Worm (Caenorhabditis elegans) whole organism, young adult: ENCODE data around the gene let-711.

Experiments
- B0019.2 ChIP-seq: fragments of 200-800 bp; sonication (Bioruptor generic); conservative IDR thresholded peaks from 2 replicates; pipeline ENCODE4 v1.3.6; 2022; ENCODE audit warnings: missing genetic modification reagents, missing genetic modification characterization, missing compliant biosample characterization
- B0261.1 ChIP-seq: sonication (generic microtip); optimal IDR thresholded peaks from 2 replicates; lab custom pipeline; 2016; ENCODE audit warnings: mild to moderate bottlenecking, missing genetic modification characterization, moderate library complexity, missing compliant biosample characterization
- C06A6.2 ChIP-seq: fragments of 200-800 bp; sonication (Bioruptor generic); conservative IDR thresholded peaks from 2 replicates; pipeline ENCODE4 v1.3.6; 2022; ENCODE audit warnings: missing genetic modification characterization, missing compliant biosample characterization
- F10E7.11 ChIP-seq: sonication (generic microtip); optimal IDR thresholded peaks from 2 replicates; lab custom pipeline; 2017; ENCODE audit warnings: mild to moderate bottlenecking, missing genetic modification characterization, moderate library complexity, missing compliant biosample characterization
- F49E8.2 ChIP-seq: sonication (generic microtip); optimal IDR thresholded peaks from 3 replicates; lab custom pipeline; 2017; ENCODE audit warnings: missing genetic modification characterization, mild to moderate bottlenecking, missing compliant biosample characterization, antibody characterized with exemption, moderate library complexity; ENCODE audit not compliant: insufficient read depth
- T26A5.8 ChIP-seq: sonication (generic microtip); optimal IDR thresholded peaks from 2 replicates; lab custom pipeline; 2016; ENCODE audit warnings: missing genetic modification characterization, missing compliant biosample characterization
- Y53F4B.3 ChIP-seq: fragments of 200-800 bp; sonication (Bioruptor generic); IDR thresholded peaks from 2 replicates; pipeline ENCODE4 v1.3.6; 2022; ENCODE audit warnings: missing genetic modification reagents, missing genetic modification characterization, missing compliant biosample characterization
- Y56A3A.18 ChIP-seq: fragments of 200-800 bp; sonication (Bioruptor generic); IDR thresholded peaks from 2 replicates; pipeline ENCODE4 v1.3.6; 2022; ENCODE audit warnings: missing genetic modification reagents, missing genetic modification characterization, missing compliant biosample characterization
- Y79H2A.3 ChIP-seq: fragments of 200-800 bp; sonication (Bioruptor generic); conservative IDR thresholded peaks from 2 replicates; pipeline ENCODE4 v1.3.6; 2022; ENCODE audit warnings: missing genetic modification reagents, missing genetic modification characterization, missing compliant biosample characterization
- ama-1 ChIP-seq, 3 experiments: fragments of 150-350 bp in 1 of 3; sonication (generic microtip) in 2 of 3; optimal IDR thresholded peaks; 2 replicates each; lab custom pipeline; 2014 to 2018; ENCODE audit warnings: missing biosample characterization in 2 of 3, missing genetic modification characterization in 2 of 3, missing genetic modification reagents in 2 of 3
- aptf-2 ChIP-seq: fragments of 200-800 bp; sonication (Bioruptor generic); conservative IDR thresholded peaks from 2 replicates; pipeline ENCODE4 v1.3.6; 2022; ENCODE audit warnings: missing genetic modification reagents, missing genetic modification characterization, missing compliant biosample characterization
- aptf-3 ChIP-seq: fragments of 200-800 bp; sonication (Bioruptor generic); IDR thresholded peaks from 2 replicates; pipeline ENCODE4 v1.3.6; 2022; ENCODE audit warnings: missing genetic modification characterization, missing compliant biosample characterization
- atf-7 ChIP-seq: sonication (generic microtip); optimal IDR thresholded peaks from 2 replicates; lab custom pipeline; 2017; ENCODE audit warnings: mild to moderate bottlenecking, missing genetic modification characterization, missing compliant biosample characterization
- attf-3 ChIP-seq: fragments of 200-800 bp; sonication (Bioruptor generic); conservative IDR thresholded peaks from 2 replicates; pipeline ENCODE4 v1.3.6; 2022; ENCODE audit warnings: missing genetic modification reagents, missing genetic modification characterization, missing compliant biosample characterization
- attf-5 ChIP-seq: fragments of 200-800 bp; sonication (Bioruptor generic); optimal IDR thresholded peaks from 2 replicates; lab custom pipeline; 2018; ENCODE audit warnings: mild to moderate bottlenecking, missing genetic modification characterization, missing compliant biosample characterization
- attf-6 ChIP-seq: fragments of 200-800 bp; sonication (Bioruptor generic); IDR thresholded peaks from 2 replicates; pipeline ENCODE4 v1.3.6; 2022; ENCODE audit warnings: missing genetic modification reagents, missing genetic modification characterization, missing compliant biosample characterization
- cebp-2 ChIP-seq: fragments of 200-800 bp; sonication (Bioruptor generic); IDR thresholded peaks from 2 replicates; pipeline ENCODE4 v1.3.6; 2022; ENCODE audit warnings: missing genetic modification characterization, missing compliant biosample characterization
- ceh-100 ChIP-seq: fragments of 200-800 bp; sonication (Bioruptor generic); IDR thresholded peaks from 2 replicates; pipeline ENCODE4 v1.3.6; 2022; ENCODE audit warnings: missing genetic modification reagents, missing genetic modification characterization, missing compliant biosample characterization
- ceh-27 ChIP-seq: fragments of 200-800 bp; sonication (Bioruptor generic); optimal IDR thresholded peaks from 2 replicates; lab custom pipeline; 2018; ENCODE audit warnings: mild to moderate bottlenecking, missing genetic modification characterization, moderate library complexity, missing compliant biosample characterization
- ceh-79 ChIP-seq: sonication (generic microtip); optimal IDR thresholded peaks from 2 replicates; lab custom pipeline; 2017; ENCODE audit warnings: mild to moderate bottlenecking, missing genetic modification characterization, missing compliant biosample characterization
- ceh-91 ChIP-seq: fragments of 200-800 bp; sonication (Bioruptor generic); IDR thresholded peaks from 2 replicates; pipeline ENCODE4 v1.3.6; 2022; ENCODE audit warnings: missing genetic modification reagents, missing genetic modification characterization, missing compliant biosample characterization
- chd-7 ChIP-seq: sonication (generic microtip); optimal IDR thresholded peaks from 2 replicates; lab custom pipeline; 2016; ENCODE audit warnings: mild to moderate bottlenecking, missing genetic modification characterization, moderate library complexity, missing compliant biosample characterization
- die-1 ChIP-seq: sonication (generic microtip); optimal IDR thresholded peaks from 2 replicates; lab custom pipeline; 2016; ENCODE audit warnings: missing genotype, mild to moderate bottlenecking, missing genetic modification characterization, missing compliant biosample characterization
- dpff-1 ChIP-seq: sonication (generic microtip); optimal IDR thresholded peaks from 2 replicates; lab custom pipeline; 2017; ENCODE audit warnings: mild to moderate bottlenecking, missing genetic modification characterization, missing compliant biosample characterization
- egl-18 ChIP-seq: fragments of 200-800 bp; sonication (Bioruptor generic); IDR thresholded peaks from 2 replicates; pipeline ENCODE4 v1.3.6; 2022; ENCODE audit warnings: missing genetic modification reagents, missing genetic modification characterization, missing compliant biosample characterization
- egrh-3 ChIP-seq: fragments of 200-800 bp; sonication (Bioruptor generic); IDR thresholded peaks from 2 replicates; pipeline ENCODE4 v1.3.6; 2022; ENCODE audit warnings: missing genetic modification reagents, missing genetic modification characterization, missing compliant biosample characterization
- ekl-4 ChIP-seq: fragments of 200-800 bp; sonication (Bioruptor generic); IDR thresholded peaks from 2 replicates; pipeline ENCODE4 v1.3.6; 2022; ENCODE audit warnings: missing genetic modification reagents, missing genetic modification characterization, missing compliant biosample characterization
- gei-17 ChIP-seq: fragments of 200-800 bp; sonication (Bioruptor generic); optimal IDR thresholded peaks from 2 replicates; lab custom pipeline; 2018; ENCODE audit warnings: mild to moderate bottlenecking, missing genetic modification characterization, missing compliant biosample characterization
- hlh-26 ChIP-seq: fragments of 200-800 bp; sonication (Bioruptor generic); conservative IDR thresholded peaks from 2 replicates; pipeline ENCODE4 v1.3.6; 2022; ENCODE audit warnings: missing genetic modification reagents, missing genetic modification characterization, missing compliant biosample characterization
- lag-1 ChIP-seq: fragments of 200-800 bp; sonication (Bioruptor generic); IDR thresholded peaks from 2 replicates; pipeline ENCODE4 v1.3.6; 2022; ENCODE audit warnings: missing genetic modification reagents, missing genetic modification characterization, missing compliant biosample characterization
- lin-26 ChIP-seq: fragments of 200-800 bp; sonication (Bioruptor generic); IDR thresholded peaks from 2 replicates; pipeline ENCODE4 v1.3.6; 2022; ENCODE audit warnings: missing genetic modification reagents, missing genetic modification characterization, missing compliant biosample characterization
- lin-54 ChIP-seq: fragments of 200-800 bp; sonication (Bioruptor generic); optimal IDR thresholded peaks from 2 replicates; lab custom pipeline; 2018; ENCODE audit warnings: mild to moderate bottlenecking, missing genetic modification characterization, missing compliant biosample characterization
- lsl-1 ChIP-seq: fragments of 200-800 bp; sonication (Bioruptor generic); optimal IDR thresholded peaks from 2 replicates; lab custom pipeline; 2018; ENCODE audit warnings: mild to moderate bottlenecking, missing genetic modification characterization, moderate library complexity, missing compliant biosample characterization
- madf-10 ChIP-seq: sonication (generic microtip); optimal IDR thresholded peaks from 2 replicates; lab custom pipeline; 2016; ENCODE audit warnings: mild to moderate bottlenecking, missing genetic modification characterization, missing compliant biosample characterization
- madf-3 ChIP-seq: fragments of 200-800 bp; sonication (Bioruptor generic); IDR thresholded peaks from 2 replicates; pipeline ENCODE4 v1.3.6; 2022; ENCODE audit warnings: missing genetic modification reagents, missing genetic modification characterization, missing compliant biosample characterization
- madf-6 ChIP-seq: fragments of 200-800 bp; sonication (Bioruptor generic); IDR thresholded peaks from 2 replicates; pipeline ENCODE4 v1.3.6; 2022; ENCODE audit warnings: missing genetic modification reagents, missing genetic modification characterization, missing compliant biosample characterization
- madf-8 ChIP-seq: fragments of 200-800 bp; sonication (Bioruptor generic); conservative IDR thresholded peaks from 2 replicates; pipeline ENCODE4 v1.3.6; 2022; ENCODE audit warnings: missing genetic modification reagents, missing genetic modification characterization, missing compliant biosample characterization
- mxl-1 ChIP-seq: sonication (generic microtip); optimal IDR thresholded peaks from 2 replicates; lab custom pipeline; 2016; ENCODE audit warnings: missing genetic modification characterization, missing compliant biosample characterization
- nfya-1 ChIP-seq: sonication (generic microtip); optimal IDR thresholded peaks from 2 replicates; lab custom pipeline; 2017; ENCODE audit warnings: antibody characterized with exemption, missing compliant biosample characterization, missing genetic modification characterization, borderline replicate concordance; ENCODE audit not compliant: insufficient read depth
- nfyb-1 ChIP-seq: fragments of 200-800 bp; sonication (Bioruptor generic); IDR thresholded peaks from 2 replicates; pipeline ENCODE4 v1.3.6; 2022; ENCODE audit warnings: missing genetic modification reagents, missing genetic modification characterization, missing compliant biosample characterization
- nhr-90 ChIP-seq: sonication (generic microtip); optimal IDR thresholded peaks from 2 replicates; lab custom pipeline; 2016; ENCODE audit warnings: missing genotype, mild to moderate bottlenecking, missing genetic modification characterization, missing compliant biosample characterization
- repo-1 ChIP-seq: sonication (generic microtip); optimal IDR thresholded peaks from 2 replicates; lab custom pipeline; 2017; ENCODE audit warnings: mild to moderate bottlenecking, missing genetic modification characterization, missing compliant biosample characterization
- sea-2 ChIP-seq: fragments of 200-800 bp; sonication (Bioruptor generic); IDR thresholded peaks from 2 replicates; pipeline ENCODE4 v1.3.6; 2022; ENCODE audit warnings: missing genetic modification characterization, missing compliant biosample characterization
- somi-1 ChIP-seq: fragments of 200-800 bp; sonication (Bioruptor generic); optimal IDR thresholded peaks from 2 replicates; lab custom pipeline; 2018; ENCODE audit warnings: mild to moderate bottlenecking, missing genetic modification characterization, missing compliant biosample characterization
- sptf-2 ChIP-seq: fragments of 200-800 bp; sonication (Bioruptor generic); optimal IDR thresholded peaks from 2 replicates; lab custom pipeline; 2018; ENCODE audit warnings: mild to moderate bottlenecking, missing genetic modification characterization, missing compliant biosample characterization
- tbx-9 ChIP-seq: sonication (generic microtip); optimal IDR thresholded peaks from 2 replicates; lab custom pipeline; 2016; ENCODE audit warnings: borderline replicate concordance, missing genetic modification characterization, inconsistent platforms, missing compliant biosample characterization
- ztf-18 ChIP-seq: sonication (generic microtip); optimal IDR thresholded peaks from 2 replicates; lab custom pipeline; 2016; ENCODE audit warnings: missing genotype, mild to moderate bottlenecking, missing genetic modification characterization, missing compliant biosample characterization
- ztf-28 ChIP-seq: fragments of 200-800 bp; sonication (Bioruptor generic); IDR thresholded peaks from 2 replicates; pipeline ENCODE4 v1.3.6; 2022; ENCODE audit warnings: missing genetic modification reagents, missing genetic modification characterization, missing compliant biosample characterization
- ztf-3 ChIP-seq: fragments of 200-800 bp; sonication (Bioruptor generic); optimal IDR thresholded peaks from 2 replicates; lab custom pipeline; 2018; ENCODE audit warnings: mild to moderate bottlenecking, missing genetic modification characterization, missing compliant biosample characterization
- ztf-6 ChIP-seq: fragments of 200-800 bp; sonication (Bioruptor generic); IDR thresholded peaks from 2 replicates; pipeline ENCODE4 v1.3.6; 2022; ENCODE audit warnings: missing genetic modification reagents, missing genetic modification characterization, missing compliant biosample characterization

Gene let-711

DNA sequence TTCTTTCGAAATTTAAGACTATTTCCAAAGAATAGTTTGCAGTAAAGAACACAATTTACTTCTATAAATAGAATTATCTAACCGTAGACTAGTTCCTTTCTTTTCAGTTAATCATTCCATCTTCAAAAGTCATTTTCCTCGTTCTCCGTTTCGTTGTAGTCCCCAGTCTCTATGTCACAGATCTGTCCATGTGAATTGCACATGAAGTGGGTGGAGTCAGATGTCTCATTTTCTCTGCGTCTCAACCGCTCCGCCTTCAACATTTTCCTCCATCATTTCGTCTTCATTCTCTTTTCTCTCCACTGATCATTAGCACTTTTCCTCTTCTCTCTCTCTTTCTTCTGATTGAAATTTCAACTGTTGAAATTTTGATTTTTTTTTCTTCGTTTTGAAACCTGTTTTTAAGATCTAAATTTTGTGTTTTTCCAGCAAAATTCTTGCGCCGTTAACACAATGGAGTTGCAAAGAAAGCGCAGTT is 48.9 kb upstream of the let-711 start, which contains the start of gene T07E3.4 (continued):
- TF ChIP-seq ztf-3 (GFP tag; lab: Kevin White, UChicago), result no peak
- TF ChIP-seq cebp-2 (GFP tag; lab: Robert Waterston, UW), result no peak
- TF ChIP-seq nfya-1 (tag; lab: Kevin White, UChicago), result no peak
- no peak for TF ChIP-seq Y79H2A.3 (GFP tag; lab: Robert Waterston, UW)
- TF ChIP-seq hlh-26, result no peak
- no peak for TF ChIP-seq lsl-1
- no peak for TF ChIP-seq attf-6 (GFP tag; lab: Robert Waterston, UW)
- no peak for TF ChIP-seq egrh-3 (GFP tag; lab: Robert Waterston, UW)
- TF ChIP-seq nfyb-1 (GFP tag; lab: Robert Waterston, UW), result peak; percentile 33; the same call in 1 of the 2 replicates
- TF ChIP-seq aptf-3 (GFP tag; lab: Robert Waterston, UW), result no peak
- no peak for TF ChIP-seq ama-1 (optimal IDR thresholded peaks at IDR 0.05; lab: Kevin White, UChicago)
- TF ChIP-seq ama-1 (GFP tag; optimal IDR thresholded peaks at IDR 0.05; lab: Kevin White, UChicago), result no peak
- no peak for TF ChIP-seq B0019.2
- no peak for TF ChIP-seq T26A5.8 (tag; lab: Kevin White, UChicago)
- TF ChIP-seq F10E7.11 (tag; lab: Kevin White, UChicago), result no peak
- TF ChIP-seq lin-26 (GFP tag; lab: Robert Waterston, UW), result no peak
- peak; percentile 13 for TF ChIP-seq chd-7 (tag; lab: Kevin White, UChicago)
- TF ChIP-seq lin-54 (GFP tag; lab: Kevin White, UChicago), result no peak
- TF ChIP-seq aptf-2 (GFP tag; lab: Robert Waterston, UW), result no peak
- no peak for TF ChIP-seq sptf-2
- TF ChIP-seq ceh-100, result no peak
- TF ChIP-seq madf-10 (tag; lab: Kevin White, UChicago), result no peak
- no peak; the same call in 1 of the 2 replicates for TF ChIP-seq C06A6.2 (GFP tag; lab: Robert Waterston, UW)
- no peak for TF ChIP-seq ceh-91 (GFP tag; lab: Robert Waterston, UW)
- no peak for TF ChIP-seq madf-6
- TF ChIP-seq repo-1 (tag; lab: Kevin White, UChicago), result no peak
- no peak for TF ChIP-seq ekl-4 (GFP tag; lab: Robert Waterston, UW)
- no peak for TF ChIP-seq madf-3
- TF ChIP-seq atf-7 (tag; lab: Kevin White, UChicago), result peak; percentile 38
- no peak for TF ChIP-seq attf-5
- no peak for TF ChIP-seq ztf-28
- TF ChIP-seq madf-8 (GFP tag; lab: Robert Waterston, UW), result no peak
- peak; percentile 78 for TF ChIP-seq somi-1 (GFP tag; lab: Kevin White, UChicago)
- TF ChIP-seq ceh-79 (tag; lab: Kevin White, UChicago), result no peak
- no peak for TF ChIP-seq lag-1 (GFP tag; lab: Robert Waterston, UW)
- no peak for TF ChIP-seq gei-17 (GFP tag; lab: Kevin White, UChicago)
- no peak for TF ChIP-seq mxl-1 (tag; lab: Kevin White, UChicago)
- no peak for TF ChIP-seq attf-3 (GFP tag; lab: Robert Waterston, UW)
- no peak for TF ChIP-seq nhr-90 (tag; lab: Kevin White, UChicago)
- no peak for TF ChIP-seq egl-18 (GFP tag; lab: Robert Waterston, UW)
- TF ChIP-seq Y56A3A.18, result no peak
- no peak for TF ChIP-seq sea-2 (GFP tag; lab: Robert Waterston, UW)
- no peak for TF ChIP-seq F49E8.2 (tag; lab: Kevin White, UChicago)
- peak; percentile 0 for TF ChIP-seq die-1 (tag; lab: Kevin White, UChicago)
- no peak for TF ChIP-seq B0261.1
- TF ChIP-seq Y53F4B.3 (GFP tag; lab: Robert Waterston, UW), result no peak
- no peak for TF ChIP-seq tbx-9 (tag; lab: Kevin White, UChicago)
- no peak for TF ChIP-seq ceh-27 (GFP tag; lab: Kevin White, UChicago)
- no peak for TF ChIP-seq ztf-6
- TF ChIP-seq ztf-18 (tag; lab: Kevin White, UChicago), result no peak
- TF ChIP-seq dpff-1 (tag; lab: Kevin White, UChicago), result no peak
